Fruit fly (Drosophila melanogaster) whole organism: ENCODE results near the gene ase.

ENCODE experiments used
- CG8478 ChIP-seq: fragments of >200 bp; optimal IDR thresholded peaks from 2 replicates; lab custom pipeline; 2018; ENCODE audit warnings: inconsistent platforms
- Dll ChIP-seq: fragments of >200 bp; optimal IDR thresholded peaks from 2 replicates; lab custom pipeline; 2017
- EcR ChIP-seq, 2 experiments: fragments of >200 bp; optimal IDR thresholded peaks; 2 replicates each; lab custom pipeline; 2017; ENCODE audit warnings: missing biosample characterization in 2 of 2, missing genetic modification characterization in 2 of 2, missing genetic modification reagents in 2 of 2
- pan ChIP-seq: fragments of >200 bp; optimal IDR thresholded peaks from 2 replicates; lab custom pipeline; 2017
- psq ChIP-seq: fragments of >200 bp; optimal IDR thresholded peaks from 2 replicates; lab custom pipeline; 2017

DNA sequence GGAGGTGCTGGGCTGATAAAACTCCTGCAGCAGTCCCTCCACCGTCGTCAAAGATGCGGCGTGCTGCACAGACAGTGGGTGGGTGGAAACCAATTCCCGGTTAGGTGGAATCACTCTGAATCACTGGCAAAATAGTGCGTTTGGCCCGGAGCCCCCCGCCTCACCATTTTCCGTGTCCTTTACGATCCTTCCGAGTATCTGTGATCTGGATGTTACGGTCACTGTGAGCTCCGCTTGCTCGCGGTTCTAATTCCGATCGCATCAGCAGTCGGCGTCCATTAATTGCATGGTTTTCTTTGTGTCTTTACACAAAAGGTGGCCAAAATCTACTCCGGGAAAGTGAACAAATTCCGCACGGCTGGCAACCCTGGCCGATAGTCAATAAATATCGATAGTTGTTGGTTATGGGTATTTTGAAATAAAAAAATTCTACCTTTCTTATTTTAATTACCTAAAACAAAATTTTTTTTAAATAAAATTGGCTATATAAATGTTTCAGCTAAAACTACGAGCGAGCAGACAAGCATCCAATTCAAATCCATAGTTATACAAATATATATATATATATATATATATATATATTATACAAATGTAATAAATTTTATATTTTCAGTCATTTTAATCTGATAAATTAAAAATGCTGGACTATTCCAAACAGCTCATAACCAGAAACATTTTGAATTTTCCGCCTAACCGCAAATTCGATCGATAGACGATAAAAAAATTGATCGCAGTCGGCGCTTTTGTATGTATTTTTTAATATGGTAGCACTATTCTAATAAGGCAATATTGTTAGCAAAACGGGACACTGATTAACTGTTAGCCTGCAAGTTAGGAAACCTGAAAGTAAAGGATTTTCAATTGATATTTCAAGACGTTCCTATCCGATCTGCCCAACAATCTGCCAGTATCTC, 15.9 kb downstream of the ase start, which contains the start of the genes ebo and CG13373:
- no peak for TF ChIP-seq psq
- TF ChIP-seq EcR (GFP tag; optimal IDR thresholded peaks at IDR 0.05; lab: Kevin White, UChicago) = no peak
- TF ChIP-seq pan (lab: Kevin White, UChicago) = no peak
- no peak for TF ChIP-seq Dll (lab: Kevin White, UChicago)
- TF ChIP-seq CG8478 (lab: Kevin White, UChicago) = no peak
